Worm (Caenorhabditis elegans): Measurements from ENCODE around the gene C53D6.6.

The C53D6.6 gene

ce11 chrIV:9045252-9045651, 12.8 kb upstream of the C53D6.6 start, which contains the start of gene Y73F4A.1:
TSS of gene Y73F4A.1 (minus strand) at chrIV:9045352.
- TF ChIP-seq hlh-4 (tag; optimal IDR thresholded peaks at IDR 0.05) (no peak), egl-13 (tag; optimal IDR thresholded peaks at IDR 0.05) (no peak), mab-9 (GFP tag; IDR thresholded peaks at IDR 0.05) (no peak), egl-27 (tag; optimal IDR thresholded peaks at IDR 0.05) (no peak), nhr-90 (tag; optimal IDR thresholded peaks at IDR 0.05; ENCODE audit: poor library complexity) (no peak), pag-3 (tag; optimal IDR thresholded peaks at IDR 0.05; ENCODE audit: borderline replicate concordance, insufficient read depth) (no peak), unc-86 (tag; optimal IDR thresholded peaks at IDR 0.05) (no peak), unc-98 (GFP tag; IDR thresholded peaks at IDR 0.05) (no peak), ces-1 (GFP tag; optimal IDR thresholded peaks at IDR 0.05) (no peak), sox-4 (tag; optimal IDR thresholded peaks at IDR 0.05) (no peak), nhr-19 (GFP tag; conservative IDR thresholded peaks at IDR 0.05) (no peak), snu-23 (GFP tag; optimal IDR thresholded peaks at IDR 0.05) (no peak), nhr-12 (tag; optimal IDR thresholded peaks at IDR 0.05) (no peak), pax-3 (tag; optimal IDR thresholded peaks at IDR 0.05) (no peak), C16A3.4 (tag; optimal IDR thresholded peaks at IDR 0.05) (no peak)

ce11 chrIV:9043224-9043623, 10.8 kb upstream of the C53D6.6 start, which contains the start of gene Y73F4A.2:
TSS of gene Y73F4A.2 (minus strand) at chrIV:9043347.
- TF ChIP-seq sup-37 (GFP tag; optimal IDR thresholded peaks at IDR 0.05) (no peak), mdl-1 (tag; optimal IDR thresholded peaks at IDR 0.05) (peak in 1 of 2 experiments; percentile 30), nhr-77 (tag; optimal IDR thresholded peaks at IDR 0.05) (peak; percentile 70), nhr-20 (tag; optimal IDR thresholded peaks at IDR 0.05) (peak; percentile 12), ceh-8 (GFP tag; optimal IDR thresholded peaks at IDR 0.05) (no peak), lin-14 (GFP tag; optimal IDR thresholded peaks at IDR 0.05) (peak; percentile 4), zag-1 (tag; optimal IDR thresholded peaks at IDR 0.05) (no peak), efl-1 (optimal IDR thresholded peaks at IDR 0.05) (no peak), efl-1 (GFP tag; optimal IDR thresholded peaks at IDR 0.05 in 1 of 2) (peak in 1 of 2 experiments; percentile 3), dsc-1 (tag; optimal IDR thresholded peaks at IDR 0.05) (no peak), ets-5 (GFP tag; IDR thresholded peaks at IDR 0.05) (no peak), lin-39 (tag; optimal IDR thresholded peaks at IDR 0.05) (no peak)

- TF ChIP-seq mab-9 (GFP tag; IDR thresholded peaks at IDR 0.05) (no peak), unc-86 (tag; optimal IDR thresholded peaks at IDR 0.05) (no peak), lir-3 (tag; optimal IDR thresholded peaks at IDR 0.05; ENCODE audit: poor library complexity) (no peak), nhr-84 (tag; optimal IDR thresholded peaks at IDR 0.05) (no peak), nhr-19 (GFP tag; conservative IDR thresholded peaks at IDR 0.05) (no peak), ztf-11 (tag; optimal IDR thresholded peaks at IDR 0.05) (no peak), alr-1 (tag; optimal IDR thresholded peaks at IDR 0.05; ENCODE audit: borderline replicate concordance) (no peak), efl-3 (GFP tag; optimal IDR thresholded peaks at IDR 0.05) (no peak), pax-3 (tag; optimal IDR thresholded peaks at IDR 0.05) (no peak), pqm-1 (tag; optimal IDR thresholded peaks at IDR 0.05) (no peak), nhr-12 (tag; optimal IDR thresholded peaks at IDR 0.05) (no peak), nhr-77 (tag; optimal IDR thresholded peaks at IDR 0.05) (no peak), isw-1 (GFP tag; IDR thresholded peaks at IDR 0.05) (no peak), ceh-90 (tag; optimal IDR thresholded peaks at IDR 0.05) (no peak), mdl-1 (tag; optimal IDR thresholded peaks at IDR 0.05) (no peak), ces-1 (GFP tag; optimal IDR thresholded peaks at IDR 0.05) (no peak), aly-2 (tag; optimal IDR thresholded peaks at IDR 0.05) (no peak), dpl-1 (GFP tag; optimal IDR thresholded peaks at IDR 0.05) (no peak)
These were observed 7.9 kb upstream of the C53D6.6 start, which contains the start of gene Y73F4A.3 for ce11 chrIV:9040393-9040792. TSS of gene Y73F4A.3 (minus strand) at chrIV:9040493.

ce11 chrIV:9037063-9037462, 4.6 kb upstream of the C53D6.6 start, which contains the start of gene C53D6.7:
TSS of gene C53D6.7 (minus strand) at chrIV:9037163.
- TF ChIP-seq hlh-4 (tag; optimal IDR thresholded peaks at IDR 0.05) (no peak), nhr-12 (tag; optimal IDR thresholded peaks at IDR 0.05) (no peak), nhr-76 (tag; optimal IDR thresholded peaks at IDR 0.05) (no peak), ama-1 (optimal IDR thresholded peaks at IDR 0.05) (no peak), sptf-1 (tag; optimal IDR thresholded peaks at IDR 0.05) (no peak), sup-37 (GFP tag; optimal IDR thresholded peaks at IDR 0.05) (no peak), tbx-2 (tag; optimal IDR thresholded peaks at IDR 0.05) (no peak), skn-1 (tag; optimal IDR thresholded peaks at IDR 0.05) (no peak)

Data from whole organism, L1 larva.